Fruit fly (Drosophila melanogaster): ENCODE measurements around the gene sn.

The sn gene

dm6 chrX:7938482-7938804, 25.4 kb upstream of the sn start (continued):
- no peak for TF ChIP-seq CHES-1-like (GFP tag; optimal IDR thresholded peaks at IDR 0.05)

- TF ChIP-seq nerfin-1 (tag; optimal IDR thresholded peaks at IDR 0.05) = no peak
- no peak for TF ChIP-seq dysf (GFP tag; IDR thresholded peaks at IDR 0.05)
- TF ChIP-seq B-H2 (GFP tag; optimal IDR thresholded peaks at IDR 0.05) = peak; percentile 16
- TF ChIP-seq Gug (GFP tag; IDR thresholded peaks at IDR 0.05) = no peak
- peak; percentile 5 for TF ChIP-seq Jarid2 (GFP tag; optimal IDR thresholded peaks at IDR 0.05)
- no peak for TF ChIP-seq CG17568 (GFP tag; optimal IDR thresholded peaks at IDR 0.05)
- no peak for TF ChIP-seq bigmax (GFP tag; optimal IDR thresholded peaks at IDR 0.05)
- no peak for TF ChIP-seq lola (GFP tag; optimal IDR thresholded peaks at IDR 0.05)
- peak; percentile 62 for TF ChIP-seq Elba2 (GFP tag; optimal IDR thresholded peaks at IDR 0.05)
- no peak for TF ChIP-seq z (GFP tag; IDR thresholded peaks at IDR 0.05)
- TF ChIP-seq Meics (GFP tag; optimal IDR thresholded peaks at IDR 0.05) = no peak
- TF ChIP-seq shn (GFP tag; optimal IDR thresholded peaks at IDR 0.05) = no peak
- no peak for TF ChIP-seq CG2120 (GFP tag; optimal IDR thresholded peaks at IDR 0.05)
- no peak for TF ChIP-seq Neu2 (GFP tag; optimal IDR thresholded peaks at IDR 0.05; ENCODE audit: borderline replicate concordance)
- no peak for TF ChIP-seq Opbp (GFP tag; IDR thresholded peaks at IDR 0.05; ENCODE audit: partially characterized antibody)
- TF ChIP-seq CG31365 (tag; optimal IDR thresholded peaks at IDR 0.05) = peak; percentile 57
- TF ChIP-seq sens-2 (GFP tag; IDR thresholded peaks at IDR 0.05) = 0 out of 2 replicates have a peak, but pooled peaks have one; percentile 15
- TF ChIP-seq CG17385 (GFP tag; optimal IDR thresholded peaks at IDR 0.05) = peak; percentile 85
- TF ChIP-seq CG7963 (GFP tag; IDR thresholded peaks at IDR 0.05; ENCODE audit: partially characterized antibody) = no peak
Observed at dm6 chrX:7944151-7944713, 19.6 kb upstream of the sn start.

dm6 chrX:7944772-7945722, 18.8 kb upstream of the sn start:
- peak; percentile 31 for TF ChIP-seq CG13296 (GFP tag; optimal IDR thresholded peaks at IDR 0.05)
- TF ChIP-seq lov (optimal IDR thresholded peaks at IDR 0.05) = no peak
- no peak for TF ChIP-seq lov (GFP tag; IDR thresholded peaks at IDR 0.05)
- peak; percentile 8 for TF ChIP-seq pb (GFP tag; optimal IDR thresholded peaks at IDR 0.05)
- TF ChIP-seq pnt (GFP tag; optimal IDR thresholded peaks at IDR 0.05) = peak; percentile 41
- TF ChIP-seq GATAe (GFP tag; conservative IDR thresholded peaks at IDR 0.05) = no peak
- peak; percentile 8 for TF ChIP-seq Atf-2 (GFP tag; optimal IDR thresholded peaks at IDR 0.05)
- peak; percentile 26 for TF ChIP-seq phol (tag; optimal IDR thresholded peaks at IDR 0.05)
- peak; percentile 13 for TF ChIP-seq Ssrp (tag; optimal IDR thresholded peaks at IDR 0.05)
- no peak for TF ChIP-seq CG8290 (GFP tag; optimal IDR thresholded peaks at IDR 0.05)
- peak in 1 of 2 experiments; percentile 58 for TF ChIP-seq CG8290 (tag; optimal IDR thresholded peaks at IDR 0.05)
- peak; percentile 8 for TF ChIP-seq CG4820 (GFP tag; optimal IDR thresholded peaks at IDR 0.05)
- TF ChIP-seq CG18619 (GFP tag; optimal IDR thresholded peaks at IDR 0.05) = no peak
- TF ChIP-seq trem (tag; optimal IDR thresholded peaks at IDR 0.05) = no peak
- TF ChIP-seq CG17802 (tag; optimal IDR thresholded peaks at IDR 0.05) = no peak
- no peak for TF ChIP-seq pita (GFP tag; optimal IDR thresholded peaks at IDR 0.05)
- TF ChIP-seq CrebB (tag; optimal IDR thresholded peaks at IDR 0.05) = no peak
- peak; percentile 7; the same call in 1 of the 2 replicates for TF ChIP-seq E2f2 (GFP tag; IDR thresholded peaks at IDR 0.05)
- TF ChIP-seq CG9727 (GFP tag; optimal IDR thresholded peaks at IDR 0.05) = peak; percentile 3
- 0 out of 3 replicates have a peak, but pooled peaks have one; percentile 22 for TF ChIP-seq CG17361 (GFP tag; IDR thresholded peaks at IDR 0.05)
- TF ChIP-seq Max (GFP tag; optimal IDR thresholded peaks at IDR 0.05) = no peak
- 0 out of 2 replicates have a peak, but pooled peaks have one; percentile 2 for TF ChIP-seq CG1024 (GFP tag; IDR thresholded peaks at IDR 0.05)
- peak; percentile 33; the same call in 2 of the 3 replicates for TF ChIP-seq tgo (GFP tag; IDR thresholded peaks at IDR 0.05)
- TF ChIP-seq scrt (GFP tag; optimal IDR thresholded peaks at IDR 0.05) = no peak
- no peak for TF ChIP-seq otp (GFP tag; IDR thresholded peaks at IDR 0.05)
- TF ChIP-seq Vsx1 (GFP tag; optimal IDR thresholded peaks at IDR 0.05) = no peak
- TF ChIP-seq crc (GFP tag; optimal IDR thresholded peaks at IDR 0.05) = no peak

Data from whole organism, embryonic.